Fruit fly (Drosophila melanogaster) whole organism, embryonic: Measurements from ENCODE around the gene CG17325.

Experiments used
- Antp ChIP-seq: fragments of 200-800 bp; sonication (Bioruptor generic); optimal IDR thresholded peaks from 3 replicates; lab custom pipeline; 2016; ENCODE audit warnings: missing biosample characterization, missing genetic modification characterization
- Blimp-1 ChIP-seq: fragments of 200-800 bp; sonication (Bioruptor generic); optimal IDR thresholded peaks from 3 replicates; lab custom pipeline; 2018; ENCODE audit warnings: missing biosample characterization, missing genetic modification characterization, mild to moderate bottlenecking, moderate library complexity, missing genetic modification reagents
- CG11093 ChIP-seq: fragments of 200-800 bp; sonication (Bioruptor generic); IDR thresholded peaks from 3 replicates; pipeline ENCODE4 v1.3.6; 2022; ENCODE audit warnings: missing biosample characterization, missing genetic modification characterization
- CG14965 ChIP-seq: fragments of 200-800 bp; sonication (Bioruptor generic); optimal IDR thresholded peaks from 2 replicates; lab custom pipeline; 2016; ENCODE audit warnings: missing biosample characterization, missing genetic modification characterization, borderline replicate concordance
- CG3281 ChIP-seq: fragments of 200-800 bp; sonication (Bioruptor generic); optimal IDR thresholded peaks from 3 replicates; lab custom pipeline; 2017; ENCODE audit warnings: missing biosample characterization, mild to moderate bottlenecking, missing genetic modification characterization
- Ssrp ChIP-seq: fragments of 200-800 bp; sonication (Bioruptor generic); optimal IDR thresholded peaks from 2 replicates; lab custom pipeline; 2018; ENCODE audit warnings: missing biosample characterization, mild to moderate bottlenecking, missing genetic modification characterization, moderate library complexity
- TFAM ChIP-seq: fragments of 200-800 bp; sonication (Bioruptor generic); optimal IDR thresholded peaks from 2 replicates; lab custom pipeline; 2017; ENCODE audit warnings: missing biosample characterization, missing genetic modification characterization, inconsistent platforms
- gcm2 ChIP-seq: fragments of 200-800 bp; sonication (Bioruptor generic); optimal IDR thresholded peaks from 2 replicates; lab custom pipeline; 2016; ENCODE audit warnings: missing biosample characterization, missing genetic modification characterization
- knrl ChIP-seq: fragments of 200-800 bp; sonication (Bioruptor generic); IDR thresholded peaks from 3 replicates; pipeline ENCODE4 v1.3.6; 2022; ENCODE audit warnings: missing biosample characterization, missing genetic modification characterization; ENCODE audit not compliant: partially characterized antibody
- scrt ChIP-seq: fragments of 200-800 bp; sonication (Bioruptor generic); optimal IDR thresholded peaks from 2 replicates; lab custom pipeline; 2018; ENCODE audit warnings: missing biosample characterization, mild to moderate bottlenecking, missing genetic modification characterization, moderate library complexity
- sna ChIP-seq: fragments of 200-800 bp; sonication (Bioruptor generic); IDR thresholded peaks from 2 replicates; pipeline ENCODE4 v1.3.6; 2022; ENCODE audit warnings: missing biosample characterization, missing genetic modification characterization; ENCODE audit not compliant: partially characterized antibody
- ttk ChIP-seq: fragments of 200-800 bp; sonication (Bioruptor generic); IDR thresholded peaks from 2 replicates; pipeline ENCODE4 v2.1.2; 2022; ENCODE audit warnings: missing biosample characterization, missing genetic modification characterization
- unc-4 ChIP-seq: fragments of 200-800 bp; sonication (Bioruptor generic); IDR thresholded peaks from 2 replicates; pipeline ENCODE4 v1.3.6; 2022; ENCODE audit warnings: missing biosample characterization, missing genetic modification characterization; ENCODE audit not compliant: partially characterized antibody
- wdn ChIP-seq: fragments of 200-800 bp; sonication (Bioruptor generic); IDR thresholded peaks from 2 replicates; pipeline ENCODE4 v1.3.6; 2022; ENCODE audit warnings: missing biosample characterization, missing genetic modification characterization

dm6 chr2L:18808754-18809329 is 3.6 kb upstream of the CG17325 start:
- TF ChIP-seq sna (GFP tag; lab: Robert Waterston, UW) (no peak), ttk (no peak), scrt (GFP tag; lab: Kevin White, UChicago) (no peak), knrl (GFP tag; lab: Robert Waterston, UW) (no peak), CG14965 (GFP tag; lab: Kevin White, UChicago) (no peak), TFAM (GFP tag; lab: Kevin White, UChicago) (no peak), gcm2 (GFP tag; lab: Kevin White, UChicago) (no peak), Ssrp (peak; percentile 1), CG3281 (GFP tag; lab: Kevin White, UChicago) (no peak), Blimp-1 (GFP tag; lab: Kevin White, UChicago) (peak; percentile 20), unc-4 (GFP tag; lab: Robert Waterston, UW) (no peak), Antp (no peak), CG11093 (GFP tag; lab: Robert Waterston, UW) (no peak), wdn (GFP tag; lab: Robert Waterston, UW) (no peak)
